Worm (Caenorhabditis elegans): ENCODE results near the gene ZK643.6.

- TF ChIP-seq mxl-2 (GFP tag; conservative IDR thresholded peaks at IDR 0.05) (no peak), unc-62 (GFP tag; optimal IDR thresholded peaks at IDR 0.05 in 1 of 2) (peak in 1 of 2 experiments; percentile 92), unc-62 (tag; optimal IDR thresholded peaks at IDR 0.05) (no peak), nhr-25 (tag; optimal IDR thresholded peaks at IDR 0.05; ENCODE audit: borderline replicate concordance, insufficient read depth) (no peak), R02D3.7 (tag; optimal IDR thresholded peaks at IDR 0.05) (no peak), F49E8.2 (tag; optimal IDR thresholded peaks at IDR 0.05; ENCODE audit: borderline replicate concordance) (no peak), nhr-11 (tag; optimal IDR thresholded peaks at IDR 0.05) (peak; percentile 68), mxl-3 (GFP tag; optimal IDR thresholded peaks at IDR 0.05) (peak; percentile 44)
Observed at ce11 chrIII:8984960-8985359, 24.4 kb upstream of the ZK643.6 start.

Measured in whole organism, L4 larva.